Fruit fly (Drosophila melanogaster) whole organism, pupa: ENCODE results near the gene CG13924.
A peak's percentile ranks its signal among the peaks of the same experiment; 100 is the strongest.

Experiments used
- CG10348 ChIP-seq: fragments of 200-800 bp; sonication (Bioruptor generic); IDR thresholded peaks from 2 replicates; pipeline ENCODE4 v1.3.6; 2022; ENCODE audit warnings: missing biosample characterization, missing genetic modification characterization
- CG12605 ChIP-seq: fragments of 200-800 bp; sonication (Bioruptor generic); IDR thresholded peaks from 2 replicates; pipeline ENCODE4 v1.3.6; 2022; ENCODE audit warnings: missing biosample characterization, missing genetic modification characterization
- CG13204 ChIP-seq: fragments of 200-800 bp; sonication (Bioruptor generic); optimal IDR thresholded peaks from 2 replicates; lab custom pipeline; 2018; ENCODE audit warnings: missing biosample characterization, mild to moderate bottlenecking, missing genetic modification characterization, moderate library complexity
- CG14655 ChIP-seq: fragments of 200-800 bp; sonication (Bioruptor generic); optimal IDR thresholded peaks from 3 replicates; lab custom pipeline; 2017; ENCODE audit warnings: mild to moderate bottlenecking, missing biosample characterization, missing genetic modification reagents, missing genetic modification characterization
- CG15710 ChIP-seq: fragments of 200-800 bp; sonication (Bioruptor generic); optimal IDR thresholded peaks from 2 replicates; lab custom pipeline; 2018; ENCODE audit warnings: missing biosample characterization, mild to moderate bottlenecking, missing genetic modification characterization, moderate library complexity
- CG17806 ChIP-seq: fragments of 200-800 bp; sonication (Bioruptor generic); optimal IDR thresholded peaks from 2 replicates; lab custom pipeline; 2018; ENCODE audit warnings: missing biosample characterization, mild to moderate bottlenecking, missing genetic modification characterization, moderate library complexity
- CG32121 ChIP-seq: fragments of 200-800 bp; sonication (Bioruptor generic); IDR thresholded peaks from 2 replicates; pipeline ENCODE4 v1.3.6; 2022; ENCODE audit warnings: missing biosample characterization, missing genetic modification characterization
- CG34367 ChIP-seq: fragments of 200-800 bp; sonication (Bioruptor generic); optimal IDR thresholded peaks from 2 replicates; lab custom pipeline; 2018; ENCODE audit warnings: missing biosample characterization, mild to moderate bottlenecking, missing genetic modification characterization
- CG4496 ChIP-seq: fragments of 200-800 bp; sonication (Bioruptor generic); IDR thresholded peaks from 3 replicates; pipeline ENCODE4 v1.3.6; 2022; ENCODE audit warnings: missing biosample characterization, missing genetic modification characterization
- CG8159 ChIP-seq: fragments of 200-800 bp; sonication (Bioruptor generic); optimal IDR thresholded peaks from 3 replicates; lab custom pipeline; 2018; ENCODE audit warnings: missing biosample characterization, mild to moderate bottlenecking, missing genetic modification characterization, moderate library complexity
- CG8301 ChIP-seq: fragments of 200-800 bp; sonication (Bioruptor generic); optimal IDR thresholded peaks from 2 replicates; lab custom pipeline; 2018; ENCODE audit warnings: missing biosample characterization, mild to moderate bottlenecking, missing genetic modification characterization
- CG9948 ChIP-seq: fragments of 200-800 bp; sonication (Bioruptor generic); optimal IDR thresholded peaks from 2 replicates; lab custom pipeline; 2018; ENCODE audit warnings: missing biosample characterization, mild to moderate bottlenecking, missing genetic modification characterization, moderate library complexity
- D1 ChIP-seq: fragments of 200-800 bp; sonication (Bioruptor generic); optimal IDR thresholded peaks from 2 replicates; lab custom pipeline; 2018; ENCODE audit warnings: missing biosample characterization, mild to moderate bottlenecking, missing genetic modification characterization, moderate library complexity
- EcR ChIP-seq: fragments of 200-800 bp; sonication (Bioruptor generic); optimal IDR thresholded peaks from 3 replicates; lab custom pipeline; 2019; ENCODE audit warnings: missing biosample characterization, missing genetic modification characterization, mild to moderate bottlenecking, moderate library complexity, missing genetic modification reagents
- Ets98B ChIP-seq: fragments of 200-800 bp; sonication (Bioruptor generic); IDR thresholded peaks from 2 replicates; pipeline ENCODE4 v1.3.6; 2022; ENCODE audit warnings: missing biosample characterization, missing genetic modification characterization
- Pif1A ChIP-seq: fragments of 200-800 bp; sonication (Bioruptor generic); optimal IDR thresholded peaks from 3 replicates; lab custom pipeline; 2016; ENCODE audit warnings: missing biosample characterization, missing genetic modification characterization
- Pif1B ChIP-seq: fragments of 200-800 bp; sonication (Bioruptor generic); optimal IDR thresholded peaks from 3 replicates; lab custom pipeline; 2016; ENCODE audit warnings: missing biosample characterization, missing genetic modification characterization
- Snoo ChIP-seq: fragments of 200-800 bp; sonication (Bioruptor generic); optimal IDR thresholded peaks from 3 replicates; lab custom pipeline; 2017; ENCODE audit warnings: missing biosample characterization, mild to moderate bottlenecking, missing genetic modification characterization, inconsistent platforms
- fd96Ca ChIP-seq: fragments of 200-800 bp; sonication (Bioruptor generic); IDR thresholded peaks from 3 replicates; pipeline ENCODE4 v1.3.6; 2022; ENCODE audit warnings: missing biosample characterization, missing genetic modification characterization
- gl ChIP-seq: fragments of 200-800 bp; sonication (Bioruptor generic); optimal IDR thresholded peaks from 2 replicates; lab custom pipeline; 2018; ENCODE audit warnings: missing biosample characterization, mild to moderate bottlenecking, missing genetic modification characterization
- rn ChIP-seq: fragments of 200-800 bp; sonication (Bioruptor generic); IDR thresholded peaks from 2 replicates; pipeline ENCODE4 v1.3.6; 2022; ENCODE audit warnings: missing biosample characterization, missing genetic modification characterization

Gene CG13924

DNA sequence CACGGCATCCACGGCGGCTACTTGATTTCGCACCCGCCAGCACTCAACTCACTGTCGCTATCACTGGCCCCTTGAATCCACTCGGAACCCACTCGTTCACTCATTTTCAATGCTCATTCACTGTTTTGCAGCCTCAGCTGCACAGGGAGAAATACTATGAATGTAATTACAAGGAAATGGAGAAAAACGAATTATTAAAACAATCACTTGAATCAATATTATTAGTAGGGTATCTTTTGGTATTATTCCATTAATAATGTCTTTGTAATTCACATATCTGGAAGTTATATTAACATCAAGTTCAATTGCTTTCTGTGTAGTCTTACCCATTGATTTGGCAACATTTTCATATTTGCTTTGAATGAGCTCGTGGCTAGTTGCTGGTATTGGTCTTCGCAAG, 30.8 kb downstream of the CG13924 start:
- no peak for TF ChIP-seq CG15710 (tag; lab: Kevin White, UChicago)
- TF ChIP-seq CG4496 = peak; percentile 87
- TF ChIP-seq rn = peak; percentile 78
- TF ChIP-seq CG17806 (tag; lab: Kevin White, UChicago) = peak; percentile 37
- peak; percentile 38 for TF ChIP-seq CG8159 (tag; lab: Kevin White, UChicago)
- TF ChIP-seq CG8301 (tag; lab: Kevin White, UChicago) = peak; percentile 60
- peak; percentile 5 for TF ChIP-seq Pif1B (GFP tag; lab: Kevin White, UChicago)
- TF ChIP-seq D1 = no peak
- TF ChIP-seq CG9948 (tag; lab: Kevin White, UChicago) = no peak
- TF ChIP-seq fd96Ca (GFP tag; lab: Robert Waterston, UW) = peak; percentile 58; the same call in 2 of the 3 replicates
- TF ChIP-seq CG10348 (GFP tag; lab: Robert Waterston, UW) = peak; percentile 29; the same call in 1 of the 2 replicates
- peak; percentile 50 for TF ChIP-seq Pif1A (GFP tag; lab: Kevin White, UChicago)
- peak; percentile 94 for TF ChIP-seq CG32121
- no peak for TF ChIP-seq CG34367 (tag; lab: Kevin White, UChicago)
- TF ChIP-seq CG14655 (GFP tag; lab: Kevin White, UChicago) = peak; percentile 49
- peak; percentile 90 for TF ChIP-seq Ets98B (GFP tag; lab: Robert Waterston, UW)
- peak; percentile 78 for TF ChIP-seq CG12605 (GFP tag; lab: Robert Waterston, UW)

DNA sequence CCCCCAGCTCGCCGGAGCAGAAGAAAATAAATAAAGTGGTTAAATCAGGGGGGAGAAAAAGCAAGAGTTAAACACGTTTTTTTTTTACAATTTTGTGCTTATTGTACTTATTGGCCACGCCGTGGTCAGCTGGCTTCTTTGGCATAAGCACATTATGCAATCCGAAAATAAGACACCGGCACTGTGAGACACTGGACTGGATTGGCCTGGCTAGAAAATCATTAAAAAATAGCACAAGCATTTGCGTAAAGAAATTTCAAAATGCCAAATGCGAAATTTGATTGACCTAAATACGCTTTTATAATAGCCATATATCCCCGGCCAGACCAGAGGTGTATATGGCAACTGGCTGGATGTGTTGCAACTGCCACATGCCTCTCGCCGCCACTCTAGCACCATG, 34.6 kb downstream of the CG13924 start:
- 0 out of 3 replicates have a peak, but pooled peaks have one; percentile 16 for TF ChIP-seq fd96Ca (GFP tag; lab: Robert Waterston, UW)
- no peak for TF ChIP-seq Pif1A (GFP tag; lab: Kevin White, UChicago)

DNA sequence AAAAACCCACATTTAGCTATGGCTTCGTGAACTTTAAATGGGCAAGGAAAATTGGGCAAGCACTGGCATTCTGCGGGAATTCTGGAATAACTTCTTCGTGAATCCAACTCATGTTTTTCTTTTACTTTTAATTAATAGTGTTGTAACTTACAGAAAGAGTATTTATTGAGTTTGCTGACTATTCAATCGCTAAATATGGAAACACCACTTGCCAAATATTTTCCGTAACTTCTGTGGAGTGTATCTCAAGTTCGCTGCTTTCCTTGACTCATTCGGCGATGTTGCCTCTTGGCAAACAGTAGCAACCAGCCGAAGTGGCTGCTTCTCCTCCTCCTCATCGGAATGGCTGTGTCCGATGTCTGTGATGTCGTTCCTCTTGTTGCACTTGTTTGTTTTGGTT, 35.5 kb downstream of the CG13924 start:
- TF ChIP-seq EcR (GFP tag; lab: Kevin White, UChicago) = no peak
- TF ChIP-seq fd96Ca (GFP tag; lab: Robert Waterston, UW) = peak; percentile 47; the same call in 2 of the 3 replicates
- TF ChIP-seq CG14655 (GFP tag; lab: Kevin White, UChicago) = peak; percentile 14
- TF ChIP-seq Pif1A (GFP tag; lab: Kevin White, UChicago) = peak; percentile 39
- TF ChIP-seq CG12605 (GFP tag; lab: Robert Waterston, UW) = no peak
- TF ChIP-seq rn = no peak
- peak; percentile 36 for TF ChIP-seq CG8301 (tag; lab: Kevin White, UChicago)
- peak; percentile 23 for TF ChIP-seq CG15710 (tag; lab: Kevin White, UChicago)
- no peak for TF ChIP-seq Ets98B (GFP tag; lab: Robert Waterston, UW)
- TF ChIP-seq CG13204 (GFP tag; lab: Kevin White, UChicago) = no peak
- TF ChIP-seq CG32121 = peak; percentile 19; the same call in 1 of the 2 replicates
- TF ChIP-seq CG10348 (GFP tag; lab: Robert Waterston, UW) = no peak
- peak; percentile 12 for TF ChIP-seq Pif1B (GFP tag; lab: Kevin White, UChicago)
- TF ChIP-seq gl (tag; lab: Kevin White, UChicago) = no peak
- peak; percentile 40 for TF ChIP-seq CG8159 (tag; lab: Kevin White, UChicago)
- TF ChIP-seq Snoo (tag; lab: Kevin White, UChicago) = no peak

DNA sequence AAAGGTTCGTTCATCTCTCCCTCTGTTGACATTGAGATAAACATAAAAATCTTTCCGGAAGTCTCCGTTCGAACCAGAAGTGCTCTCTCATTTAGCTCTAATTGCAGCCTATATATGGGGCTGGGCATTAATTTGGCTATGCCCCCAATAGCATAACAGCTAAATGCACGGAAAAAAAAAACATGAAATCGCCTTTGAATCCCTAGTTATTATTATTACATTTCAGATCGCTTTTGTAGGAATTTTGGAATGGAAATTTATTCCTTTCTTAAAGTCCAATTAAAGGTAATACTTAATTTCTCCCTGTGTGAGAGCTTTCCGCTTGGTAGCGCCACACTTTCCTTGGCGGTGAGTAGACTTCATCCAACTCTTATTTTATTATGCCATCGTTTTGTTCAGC, 36.4 kb downstream of the CG13924 start:
- TF ChIP-seq Pif1B (GFP tag; lab: Kevin White, UChicago) = no peak
- TF ChIP-seq Snoo (tag; lab: Kevin White, UChicago) = no peak
- peak; percentile 4 for TF ChIP-seq CG8159 (tag; lab: Kevin White, UChicago)
- peak; percentile 19 for TF ChIP-seq Pif1A (GFP tag; lab: Kevin White, UChicago)
- TF ChIP-seq CG10348 (GFP tag; lab: Robert Waterston, UW) = no peak
- no peak for TF ChIP-seq CG14655 (GFP tag; lab: Kevin White, UChicago)

DNA sequence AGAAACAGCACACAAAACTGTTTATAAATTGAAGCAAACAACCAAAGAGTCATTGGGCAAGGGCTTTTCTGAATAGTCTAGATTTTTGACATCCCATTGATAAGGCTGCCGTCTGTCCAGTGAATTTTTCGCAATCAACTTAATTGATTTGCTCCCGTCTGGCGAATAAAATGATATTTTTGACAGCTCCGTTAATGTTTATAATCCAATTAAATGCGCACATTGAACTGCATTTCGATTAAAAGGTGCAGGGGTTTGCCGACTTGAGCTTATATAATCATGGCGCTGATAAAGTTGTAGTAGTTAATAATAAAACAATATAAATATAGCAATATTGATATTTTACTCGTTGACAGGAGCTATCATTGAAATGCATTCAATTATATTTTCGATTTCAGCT, 39.2 kb downstream of the CG13924 start:
- no peak for TF ChIP-seq Ets98B (GFP tag; lab: Robert Waterston, UW)

DNA sequence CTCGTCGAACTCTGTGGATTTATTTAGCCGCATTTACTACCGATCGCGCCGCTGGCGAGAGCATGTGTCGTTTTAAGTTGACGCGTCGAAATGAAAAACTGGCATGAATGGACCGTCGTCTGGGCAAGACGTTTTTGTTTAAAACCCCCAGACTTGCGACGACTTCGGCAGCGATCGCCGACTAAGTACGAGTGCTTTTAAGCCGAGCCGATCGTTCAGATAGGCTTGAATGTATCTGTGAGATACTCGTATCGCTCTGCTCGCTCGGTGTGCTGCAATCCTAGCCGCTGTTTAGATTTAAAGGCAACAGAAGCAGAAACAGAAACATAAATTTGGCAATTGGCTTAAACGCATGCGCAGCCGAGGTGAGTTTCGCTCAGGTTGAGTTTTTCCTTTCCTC, 40.3 kb downstream of the CG13924 start, which contains the start of gene dsb:
Gene dsb (minus strand): TSS at position 91 of the 400 bp plus-strand sequence.
- TF ChIP-seq CG13204 (GFP tag; lab: Kevin White, UChicago) (peak; percentile 7), Pif1A (GFP tag; lab: Kevin White, UChicago) (no peak), gl (tag; lab: Kevin White, UChicago) (no peak), EcR (GFP tag; lab: Kevin White, UChicago) (no peak)

DNA sequence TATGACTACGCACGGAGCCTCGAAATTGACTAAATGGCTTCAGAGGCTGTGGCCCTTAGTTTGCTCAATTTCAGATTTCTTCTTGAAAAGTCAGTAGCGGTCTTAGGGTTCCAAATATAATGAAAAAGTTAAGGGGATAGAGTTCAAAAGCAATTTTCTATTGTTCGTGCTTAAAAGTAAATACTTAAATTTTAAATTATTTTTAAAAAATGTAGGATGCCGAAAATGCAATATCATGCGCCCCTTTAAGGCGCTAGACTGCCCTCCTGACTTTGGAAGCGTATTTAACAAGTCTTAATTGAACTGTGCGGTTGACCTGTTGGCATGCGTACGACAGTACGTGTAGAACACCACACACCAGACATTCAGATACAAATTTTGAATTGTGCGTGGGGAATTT, 44.8 kb downstream of the CG13924 start:
- no peak for TF ChIP-seq EcR (GFP tag; lab: Kevin White, UChicago)
- no peak for TF ChIP-seq CG13204 (GFP tag; lab: Kevin White, UChicago)
- TF ChIP-seq rn = no peak
- TF ChIP-seq Pif1A (GFP tag; lab: Kevin White, UChicago) = no peak
- no peak for TF ChIP-seq CG17806 (tag; lab: Kevin White, UChicago)
- TF ChIP-seq Ets98B (GFP tag; lab: Robert Waterston, UW) = no peak
- TF ChIP-seq Snoo (tag; lab: Kevin White, UChicago) = no peak
